Fruit fly (Drosophila melanogaster) whole organism, wandering third instar larva: ENCODE results near the gene Osi12.

Experiments
- Dfd ChIP-seq: fragments of >200 bp; optimal IDR thresholded peaks from 2 replicates; lab custom pipeline; 2017; ENCODE audit warnings: missing biosample characterization, missing genetic modification characterization
- GATAd ChIP-seq: sonication (Bioruptor generic); optimal IDR thresholded peaks from 2 replicates; lab custom pipeline; 2016; ENCODE audit warnings: missing biosample characterization, missing genetic modification characterization
- Hr78 ChIP-seq: fragments of >200 bp; optimal IDR thresholded peaks from 2 replicates; lab custom pipeline; 2017; ENCODE audit warnings: missing biosample characterization, missing genetic modification characterization
- Jra ChIP-seq: sonication (Bioruptor generic); optimal IDR thresholded peaks from 2 replicates; lab custom pipeline; 2016; ENCODE audit warnings: missing biosample characterization, missing genetic modification characterization
- Rel ChIP-seq, 2 experiments: fragments of 200-800 bp; sonication (Bioruptor generic) in 1 of 2; optimal IDR thresholded peaks; 2 replicates in 1 of 2; 3 replicates in 1 of 2; lab custom pipeline; 2016 to 2019; ENCODE audit warnings: mild to moderate bottlenecking in 2 of 2, missing biosample characterization in 2 of 2, missing genetic modification characterization in 2 of 2, moderate library complexity in 1 of 2
- br ChIP-seq: fragments of 200-800 bp; sonication (Bioruptor generic); optimal IDR thresholded peaks from 2 replicates; lab custom pipeline; 2016; ENCODE audit warnings: missing biosample characterization, missing genetic modification characterization
- brk ChIP-seq: fragments of 200-800 bp; sonication (Bioruptor generic); optimal IDR thresholded peaks from 2 replicates; lab custom pipeline; 2016; ENCODE audit warnings: missing biosample characterization, mild to moderate bottlenecking, missing genetic modification characterization
- dsf ChIP-seq: sonication (Bioruptor generic); optimal IDR thresholded peaks from 2 replicates; lab custom pipeline; 2016; ENCODE audit warnings: missing biosample characterization, missing genetic modification characterization, borderline replicate concordance
- foxo ChIP-seq, 2 experiments: fragments of 200-800 bp; sonication (Bioruptor generic); optimal IDR thresholded peaks; 2 replicates in 1 of 2; 3 replicates in 1 of 2; lab custom pipeline; 2016 to 2017; ENCODE audit warnings: missing biosample characterization in 2 of 2, missing genetic modification characterization in 2 of 2
- fru ChIP-seq: fragments of 200-800 bp; sonication (Bioruptor generic); optimal IDR thresholded peaks from 3 replicates; lab custom pipeline; 2016; ENCODE audit warnings: missing biosample characterization, mild to moderate bottlenecking, missing genetic modification characterization
- h ChIP-seq: fragments of 200-800 bp; sonication (Bioruptor generic); optimal IDR thresholded peaks from 3 replicates; lab custom pipeline; 2016; ENCODE audit warnings: missing biosample characterization, mild to moderate bottlenecking, missing genetic modification characterization
- lola ChIP-seq: fragments of >200 bp; optimal IDR thresholded peaks from 2 replicates; lab custom pipeline; 2017; ENCODE audit warnings: missing biosample characterization, missing genetic modification characterization
- psq ChIP-seq: fragments of 200-800 bp; sonication (Bioruptor generic); optimal IDR thresholded peaks from 3 replicates; lab custom pipeline; 2017; ENCODE audit warnings: missing biosample characterization, mild to moderate bottlenecking, missing genetic modification characterization, moderate library complexity
- rgr ChIP-seq: fragments of 200-800 bp; sonication (Bioruptor generic); optimal IDR thresholded peaks from 3 replicates; lab custom pipeline; 2016; ENCODE audit warnings: missing biosample characterization, mild to moderate bottlenecking, missing genetic modification characterization

- TF ChIP-seq Jra (GFP tag; lab: Kevin White, UChicago) (no peak), Rel (GFP tag; optimal IDR thresholded peaks at IDR 0.05; lab: Kevin White, UChicago) (no peak), Rel (tag; optimal IDR thresholded peaks at IDR 0.05; lab: Kevin White, UChicago) (no peak), psq (GFP tag; lab: Kevin White, UChicago) (no peak), foxo (GFP tag; optimal IDR thresholded peaks at IDR 0.05; lab: Kevin White, UChicago) (no peak), h (GFP tag; lab: Kevin White, UChicago) (no peak), Dfd (no peak), Hr78 (GFP tag; lab: Kevin White, UChicago) (no peak), GATAd (GFP tag; lab: Kevin White, UChicago) (no peak), rgr (GFP tag; lab: Kevin White, UChicago) (no peak), dsf (GFP tag; lab: Kevin White, UChicago) (no peak), lola (GFP tag; lab: Kevin White, UChicago) (no peak), br (no peak), brk (GFP tag; lab: Kevin White, UChicago) (no peak), fru (GFP tag; lab: Kevin White, UChicago) (no peak)
Measured at dm6 chr3R:6252809-6253208, 25.5 kb upstream of the Osi12 start.
